Fruit fly (Drosophila melanogaster) whole organism, prepupa: Measurements from ENCODE around the gene Rlip.

Source experiments
- CG10669 ChIP-seq: fragments of 200-800 bp; sonication (Bioruptor generic); optimal IDR thresholded peaks from 3 replicates; lab custom pipeline; 2018; ENCODE audit warnings: missing biosample characterization, mild to moderate bottlenecking, missing genetic modification characterization, moderate library complexity
- CG16779 ChIP-seq: fragments of 200-800 bp; sonication (Bioruptor generic); optimal IDR thresholded peaks from 3 replicates; lab custom pipeline; 2017; ENCODE audit warnings: missing biosample characterization, mild to moderate bottlenecking, missing genetic modification characterization
- CG3919 ChIP-seq: fragments of 200-800 bp; sonication (Bioruptor generic); optimal IDR thresholded peaks from 3 replicates; lab custom pipeline; 2016; ENCODE audit warnings: missing biosample characterization, missing genetic modification characterization
- CG6163 ChIP-seq: fragments of 200-800 bp; sonication (Bioruptor generic); IDR thresholded peaks from 3 replicates; pipeline ENCODE4 v1.3.6; 2022; ENCODE audit warnings: missing biosample characterization, missing genetic modification characterization
- CG6792 ChIP-seq: fragments of 200-800 bp; sonication (Bioruptor generic); optimal IDR thresholded peaks from 3 replicates; lab custom pipeline; 2016; ENCODE audit warnings: missing biosample characterization, missing genetic modification characterization
- CG6854 ChIP-seq: fragments of 200-800 bp; sonication (Bioruptor generic); optimal IDR thresholded peaks from 2 replicates; lab custom pipeline; 2017; ENCODE audit warnings: missing biosample characterization, mild to moderate bottlenecking, missing genetic modification characterization
- CG7368 ChIP-seq: fragments of 200-800 bp; sonication (Bioruptor generic); optimal IDR thresholded peaks from 3 replicates; lab custom pipeline; 2016; ENCODE audit warnings: missing biosample characterization, missing genetic modification characterization
- CG8632 ChIP-seq: fragments of 200-800 bp; sonication (Bioruptor generic); optimal IDR thresholded peaks from 3 replicates; lab custom pipeline; 2016; ENCODE audit warnings: missing biosample characterization, missing genetic modification characterization
- Eip93F ChIP-seq: fragments of 200-800 bp; sonication (Bioruptor generic); optimal IDR thresholded peaks from 2 replicates; lab custom pipeline; 2016; ENCODE audit warnings: missing biosample characterization, mild to moderate bottlenecking, missing genetic modification characterization
- acj6 ChIP-seq: fragments of 200-800 bp; sonication (Bioruptor generic); optimal IDR thresholded peaks from 3 replicates; lab custom pipeline; 2016; ENCODE audit warnings: missing biosample characterization, missing genetic modification characterization
- dac ChIP-seq: fragments of 200-800 bp; sonication (Bioruptor generic); optimal IDR thresholded peaks from 2 replicates; lab custom pipeline; 2017; ENCODE audit warnings: missing biosample characterization, mild to moderate bottlenecking, missing genetic modification characterization

dm6 chr3R:21060430-21061245 is 43.2 kb downstream of the Rlip start, which contains the start of gene Mvl:
- TF ChIP-seq Eip93F: no peak
- TF ChIP-seq CG3919 (GFP tag; lab: Kevin White, UChicago): no peak
- no peak for TF ChIP-seq CG6792
- TF ChIP-seq CG8632 (GFP tag; lab: Kevin White, UChicago): no peak
- TF ChIP-seq CG16779 (tag; lab: Kevin White, UChicago): no peak
- no peak for TF ChIP-seq CG7368 (GFP tag; lab: Kevin White, UChicago)
- no peak for TF ChIP-seq dac (GFP tag; lab: Kevin White, UChicago)
- no peak for TF ChIP-seq CG10669
- no peak for TF ChIP-seq CG6854 (GFP tag; lab: Kevin White, UChicago)
- TF ChIP-seq CG6163: no peak
- no peak for TF ChIP-seq acj6
